Worm (Caenorhabditis elegans): Measurements from ENCODE around the gene aat-3.

aat-3 gene

DNA sequence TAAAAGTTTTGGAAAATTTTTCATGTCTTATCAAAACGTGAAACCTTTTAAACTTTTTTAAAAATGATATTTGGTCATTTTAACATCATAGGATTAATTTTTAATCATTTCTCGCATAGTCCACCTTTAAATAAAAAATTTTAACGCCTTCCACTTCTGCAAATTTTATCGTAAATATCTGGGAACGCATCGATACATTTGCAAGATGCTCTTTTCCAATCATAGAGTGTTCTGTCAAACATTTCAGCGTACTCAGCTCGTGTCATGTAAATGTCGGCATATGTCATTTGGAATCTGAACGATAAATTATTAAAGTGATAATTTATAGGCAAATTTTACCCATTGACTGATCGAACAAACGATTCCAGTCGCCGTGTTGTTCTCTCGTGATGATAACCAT is 7.9 kb downstream of the aat-3 start, which contains the start of gene F52H2.5:
Gene F52H2.5 (minus strand): TSS at position 101 of the 400 bp plus-strand sequence.
- TF ChIP-seq mcd-1 (GFP tag; IDR thresholded peaks at IDR 0.05) (no peak), hmg-20 (GFP tag; IDR thresholded peaks at IDR 0.05) (no peak), dox-1 (GFP tag; IDR thresholded peaks at IDR 0.05) (no peak), F49E8.2 (tag; optimal IDR thresholded peaks at IDR 0.05; ENCODE audit: insufficient read depth) (no peak), nfya-2 (GFP tag; IDR thresholded peaks at IDR 0.05) (no peak), B0336.3 (GFP tag; IDR thresholded peaks at IDR 0.05) (no peak), nhr-120 (GFP tag; IDR thresholded peaks at IDR 0.05) (no peak), zim-3 (tag; optimal IDR thresholded peaks at IDR 0.05) (no peak), snpc-3.4 (tag; optimal IDR thresholded peaks at IDR 0.05) (no peak), F22D6.2 (tag; optimal IDR thresholded peaks at IDR 0.05) (no peak), C17E4.6 (GFP tag; IDR thresholded peaks at IDR 0.05) (no peak), pbrm-1 (GFP tag; IDR thresholded peaks at IDR 0.05) (no peak)

DNA sequence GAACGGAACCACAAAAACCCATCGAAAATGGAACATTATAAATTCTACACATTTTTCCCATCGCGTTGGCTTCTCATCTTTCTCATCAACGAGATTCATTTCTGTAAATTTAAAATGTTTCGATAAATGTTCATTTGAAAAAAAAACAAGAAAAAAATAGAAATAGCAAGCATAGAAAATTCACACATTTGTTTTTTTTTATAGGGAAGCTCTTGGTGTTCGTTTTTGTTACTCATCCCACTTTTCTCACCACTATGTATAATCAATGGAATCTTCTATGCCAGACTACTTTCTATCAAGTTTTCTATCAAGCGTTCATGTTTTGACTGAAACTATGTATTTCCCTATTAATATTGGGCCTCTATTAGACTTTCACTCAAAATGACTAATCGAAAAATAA is 12.0 kb downstream of the aat-3 start, which contains the start of gene dhcr-24:
Gene dhcr-24 (minus strand): TSS at position 101 of the 400 bp plus-strand sequence.
- TF ChIP-seq Y53G8AR.9 (GFP tag; conservative IDR thresholded peaks at IDR 0.05) (no peak), ZK185.1 (tag; optimal IDR thresholded peaks at IDR 0.05; ENCODE audit: poor library complexity, severe bottlenecking) (no peak), egl-44 (GFP tag; IDR thresholded peaks at IDR 0.05) (no peak), gei-17 (GFP tag; optimal IDR thresholded peaks at IDR 0.05) (no peak), let-526 (GFP tag; IDR thresholded peaks at IDR 0.05) (no peak)

DNA sequence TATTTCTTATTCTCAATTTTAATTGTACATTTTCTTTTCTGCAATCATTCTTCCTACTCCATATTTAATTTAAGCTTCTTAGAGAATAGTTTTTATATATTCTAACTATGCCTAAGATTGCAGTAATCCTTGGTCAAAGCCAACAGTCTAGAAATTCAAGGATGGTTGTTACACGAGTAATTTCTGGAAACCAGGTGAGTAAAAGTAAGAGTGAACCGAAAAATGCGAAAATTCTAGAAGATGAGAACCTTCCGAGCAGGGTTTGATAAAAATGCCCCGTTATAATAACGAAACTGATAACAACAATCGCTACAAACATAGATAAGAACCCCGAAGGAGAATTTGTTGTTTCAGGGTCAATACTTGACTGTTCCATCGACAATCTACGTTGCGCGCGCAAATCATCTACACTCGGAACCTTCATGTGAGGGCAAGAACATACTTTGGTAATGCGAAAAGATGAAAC is 13.3 kb downstream of the aat-3 start, which contains the start of gene F52H2.15:
Gene F52H2.15 (plus strand): TSS at position 51 of the 466 bp plus-strand sequence.
- TF ChIP-seq nhr-80 (tag; optimal IDR thresholded peaks at IDR 0.05) (peak; percentile 49), Y67H2A.10 (GFP tag; conservative IDR thresholded peaks at IDR 0.05) (no peak), let-607 (tag; optimal IDR thresholded peaks at IDR 0.05) (no peak), attf-6 (GFP tag; IDR thresholded peaks at IDR 0.05) (no peak)

DNA sequence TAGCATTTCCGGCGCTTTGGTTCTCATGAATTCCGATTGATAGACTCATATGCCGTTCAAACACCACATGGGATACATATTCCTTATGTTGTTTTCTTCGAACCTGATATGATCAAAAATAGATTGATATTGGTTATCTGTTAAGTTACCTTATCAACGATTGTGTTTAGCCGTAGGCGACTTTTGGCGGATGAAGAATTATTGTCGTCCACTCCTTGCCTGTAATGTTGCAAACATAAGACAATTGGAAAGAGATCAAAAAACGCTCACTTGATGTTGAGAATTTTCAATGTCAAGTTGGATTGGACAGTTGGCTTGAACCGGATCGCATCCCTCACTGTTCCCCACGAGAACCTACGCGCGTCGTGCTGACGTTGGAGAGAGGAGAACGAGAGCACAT is 15.7 kb downstream of the aat-3 start:
- TF ChIP-seq ztf-28 (GFP tag; IDR thresholded peaks at IDR 0.05) (no peak), repo-1 (tag; optimal IDR thresholded peaks at IDR 0.05) (no peak), rec-8 (tag; optimal IDR thresholded peaks at IDR 0.05) (no peak), ztf-25 (GFP tag; IDR thresholded peaks at IDR 0.05) (no peak), ceh-100 (GFP tag; IDR thresholded peaks at IDR 0.05) (no peak), B0336.3 (GFP tag; IDR thresholded peaks at IDR 0.05) (no peak), ceh-40 (GFP tag; IDR thresholded peaks at IDR 0.05) (no peak), ceh-91 (GFP tag; IDR thresholded peaks at IDR 0.05) (no peak), unc-130 (GFP tag; optimal IDR thresholded peaks at IDR 0.05) (no peak), somi-1 (GFP tag; optimal IDR thresholded peaks at IDR 0.05) (no peak), madf-6 (GFP tag; IDR thresholded peaks at IDR 0.05) (no peak)

DNA sequence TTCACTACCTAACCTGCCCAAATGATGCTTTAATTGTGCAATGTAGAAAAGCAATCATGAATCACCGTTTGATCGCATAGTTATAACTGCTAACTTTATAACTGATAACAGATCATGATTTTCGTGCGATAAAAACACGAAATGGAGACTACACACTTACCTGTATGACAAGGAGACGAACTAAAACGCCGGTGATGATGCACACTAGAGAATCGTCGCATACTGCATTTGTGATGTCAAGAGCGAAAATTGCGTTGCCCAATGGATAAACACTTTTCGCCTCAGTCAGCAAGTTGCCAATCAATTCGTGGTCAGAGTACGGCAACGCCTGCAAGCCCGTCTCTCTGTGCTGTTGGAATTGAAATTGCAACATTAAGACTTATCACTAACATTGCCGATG is 17.0 kb downstream of the aat-3 start:
- TF ChIP-seq ZK185.1 (tag; optimal IDR thresholded peaks at IDR 0.05; ENCODE audit: poor library complexity, severe bottlenecking) (peak; percentile 6), lin-40 (tag; optimal IDR thresholded peaks at IDR 0.05) (peak; percentile 53), ceh-40 (GFP tag; IDR thresholded peaks at IDR 0.05) (no peak), lag-1 (GFP tag; IDR thresholded peaks at IDR 0.05) (no peak), tbx-9 (tag; optimal IDR thresholded peaks at IDR 0.05; ENCODE audit: borderline replicate concordance) (no peak), attf-5 (GFP tag; optimal IDR thresholded peaks at IDR 0.05) (no peak), mcd-1 (GFP tag; IDR thresholded peaks at IDR 0.05) (no peak), nfyb-1 (GFP tag; IDR thresholded peaks at IDR 0.05) (peak; percentile 84), B0336.3 (GFP tag; IDR thresholded peaks at IDR 0.05) (peak; percentile 81), snpc-3.4 (tag; optimal IDR thresholded peaks at IDR 0.05) (no peak), mxl-1 (tag; optimal IDR thresholded peaks at IDR 0.05) (no peak), lin-26 (GFP tag; IDR thresholded peaks at IDR 0.05) (no peak), ceh-27 (GFP tag; optimal IDR thresholded peaks at IDR 0.05) (no peak), cebp-1 (GFP tag; IDR thresholded peaks at IDR 0.05) (no peak), cebp-1 (tag; optimal IDR thresholded peaks at IDR 0.05) (no peak), let-526 (GFP tag; IDR thresholded peaks at IDR 0.05) (no peak), lsy-27 (tag; optimal IDR thresholded peaks at IDR 0.05; ENCODE audit: borderline replicate concordance, insufficient read depth) (no peak), pbrm-1 (GFP tag; IDR thresholded peaks at IDR 0.05) (no peak)
